Worm (Caenorhabditis elegans) whole organism, young adult: ENCODE results near the gene F45H10.2.

Experiments used
- Y53G8AR.9 ChIP-seq: fragments of 200-800 bp; sonication (Bioruptor generic); conservative IDR thresholded peaks from 2 replicates; pipeline ENCODE4 v1.3.6; 2022; ENCODE audit warnings: missing genetic modification reagents, missing genetic modification characterization, missing compliant biosample characterization
- ccch-3 ChIP-seq: fragments of 200-800 bp; sonication (Bioruptor generic); optimal IDR thresholded peaks from 2 replicates; lab custom pipeline; 2018; ENCODE audit warnings: mild to moderate bottlenecking, missing genetic modification characterization, missing compliant biosample characterization
- hmg-1.2 ChIP-seq: fragments of 200-800 bp; sonication (Bioruptor generic); IDR thresholded peaks from 2 replicates; pipeline ENCODE4 v1.3.6; 2022; ENCODE audit warnings: missing genetic modification reagents, missing genetic modification characterization, missing compliant biosample characterization
- lin-35 ChIP-seq, 3 experiments: fragments of 150-350 bp in 2 of 3; sonication (generic microtip) in 1 of 3; optimal IDR thresholded peaks; 2 replicates each; lab custom pipeline; 2014 to 2018; ENCODE audit warnings: missing biosample characterization in 3 of 3, missing genetic modification characterization in 3 of 3, missing genetic modification reagents in 3 of 3
- madf-8 ChIP-seq: fragments of 200-800 bp; sonication (Bioruptor generic); conservative IDR thresholded peaks from 2 replicates; pipeline ENCODE4 v1.3.6; 2022; ENCODE audit warnings: missing genetic modification reagents, missing genetic modification characterization, missing compliant biosample characterization
- mes-4 ChIP-seq: sonication (generic microtip); optimal IDR thresholded peaks from 2 replicates; lab custom pipeline; 2016; ENCODE audit warnings: missing genotype, missing genetic modification characterization, missing compliant biosample characterization
- zfh-2 ChIP-seq: fragments of 200-800 bp; sonication (Bioruptor generic); conservative IDR thresholded peaks from 2 replicates; pipeline ENCODE4 v1.3.6; 2022; ENCODE audit warnings: missing genetic modification reagents, missing genetic modification characterization, missing compliant biosample characterization

ce11 chrII:13446597-13446996, 46.3 kb downstream of the F45H10.2 start:
- TF ChIP-seq zfh-2 (GFP tag; lab: Robert Waterston, UW) (no peak), Y53G8AR.9 (GFP tag; lab: Robert Waterston, UW) (no peak), mes-4 (tag; lab: Kevin White, UChicago) (no peak), hmg-1.2 (no peak), madf-8 (GFP tag; lab: Robert Waterston, UW) (no peak), ccch-3 (GFP tag; lab: Kevin White, UChicago) (no peak), lin-35 (GFP tag; optimal IDR thresholded peaks at IDR 0.05; lab: Kevin White, UChicago) (no peak)
